Worm (Caenorhabditis elegans) whole organism, L1 larva: ENCODE measurements around the gene arrd-24.
A peak's percentile ranks its signal among the peaks of the same experiment; 100 is the strongest.

Experiments used
- C16A3.4 ChIP-seq: fragments of 150-350 bp; optimal IDR thresholded peaks from 2 replicates; lab custom pipeline; 2014; ENCODE audit warnings: missing biosample characterization, missing genetic modification characterization
- F16B12.6 ChIP-seq: fragments of 150-350 bp; optimal IDR thresholded peaks from 2 replicates; lab custom pipeline; 2014; ENCODE audit warnings: missing biosample characterization, missing genetic modification characterization
- aha-1 ChIP-seq: fragments of 150-350 bp; optimal IDR thresholded peaks from 2 replicates; lab custom pipeline; 2014; ENCODE audit warnings: missing biosample characterization, missing genetic modification characterization
- ama-1 ChIP-seq: fragments of 150-350 bp; optimal IDR thresholded peaks from 2 replicates; lab custom pipeline; 2014
- blmp-1 ChIP-seq: fragments of 150-350 bp; optimal IDR thresholded peaks from 2 replicates; lab custom pipeline; 2014; ENCODE audit warnings: missing biosample characterization, missing genetic modification characterization
- ceh-8 ChIP-seq: fragments of 200-800 bp; sonication (Bioruptor generic); optimal IDR thresholded peaks from 2 replicates; lab custom pipeline; 2018; ENCODE audit warnings: mild to moderate bottlenecking, missing genetic modification characterization, moderate library complexity, missing compliant biosample characterization
- ces-1 ChIP-seq: fragments of 150-350 bp; optimal IDR thresholded peaks from 2 replicates; lab custom pipeline; 2014; ENCODE audit warnings: missing biosample characterization, missing genetic modification reagents, missing genetic modification characterization
- efl-1 ChIP-seq, 4 experiments: fragments of 150-350 bp; optimal IDR thresholded peaks in 3 of 4; peaks in 1 of 4; 1 replicate in 1 of 4; 2 replicates in 3 of 4; lab custom pipeline; 2014; ENCODE audit warnings: missing biosample characterization in 2 of 4, missing genetic modification characterization in 2 of 4, missing genetic modification reagents in 2 of 4
- efl-3 ChIP-seq: fragments of 200-800 bp; sonication (Bioruptor generic); optimal IDR thresholded peaks from 2 replicates; lab custom pipeline; 2018; ENCODE audit warnings: mild to moderate bottlenecking, missing genetic modification characterization, missing compliant biosample characterization
- egl-13 ChIP-seq: sonication (generic microtip); optimal IDR thresholded peaks from 2 replicates; lab custom pipeline; 2016; ENCODE audit warnings: missing genotype, missing genetic modification reagents, missing genetic modification characterization, missing compliant biosample characterization
- egl-27 ChIP-seq, 2 experiments: fragments of 150-350 bp in 1 of 2; sonication (generic microtip); optimal IDR thresholded peaks; 3 replicates each; lab custom pipeline; 2017 to 2018; ENCODE audit warnings: missing biosample characterization in 2 of 2, missing genetic modification characterization in 2 of 2, missing genetic modification reagents in 2 of 2
- elt-3 ChIP-seq, 6 experiments: fragments of 150-350 bp in 1 of 6; sonication (generic microtip); optimal IDR thresholded peaks; 2 replicates each; lab custom pipeline; 2017 to 2018; ENCODE audit warnings: missing biosample characterization in 6 of 6, missing genetic modification characterization in 6 of 6, inconsistent platforms in 1 of 6
- fkh-4 ChIP-seq: sonication (generic microtip); optimal IDR thresholded peaks from 2 replicates; lab custom pipeline; 2016; ENCODE audit warnings: missing compliant biosample characterization, missing genetic modification characterization, borderline replicate concordance
- hpl-2 ChIP-seq: fragments of 150-350 bp; optimal IDR thresholded peaks from 2 replicates; lab custom pipeline; 2014; ENCODE audit warnings: missing biosample characterization, missing genetic modification reagents, missing genetic modification characterization
- irx-1 ChIP-seq: sonication (generic microtip); optimal IDR thresholded peaks from 2 replicates; lab custom pipeline; 2016; ENCODE audit warnings: missing genetic modification characterization, missing compliant biosample characterization
- lin-14 ChIP-seq: fragments of 200-800 bp; sonication (Bioruptor generic); optimal IDR thresholded peaks from 2 replicates; lab custom pipeline; 2018; ENCODE audit warnings: mild to moderate bottlenecking, missing genetic modification characterization, moderate library complexity, missing compliant biosample characterization
- lin-35 ChIP-seq, 2 experiments: fragments of 150-350 bp; optimal IDR thresholded peaks; 2 replicates each; lab custom pipeline; 2014; ENCODE audit warnings: missing biosample characterization in 2 of 2, missing genetic modification characterization in 2 of 2, missing genetic modification reagents in 2 of 2
- lin-39 ChIP-seq: fragments of 150-350 bp; optimal IDR thresholded peaks from 2 replicates; lab custom pipeline; 2014; ENCODE audit warnings: missing biosample characterization, missing genetic modification reagents, missing genetic modification characterization
- lsy-2 ChIP-seq, 2 experiments: fragments of 150-350 bp; optimal IDR thresholded peaks; 2 replicates each; lab custom pipeline; 2014; ENCODE audit warnings: missing biosample characterization in 2 of 2, missing genetic modification characterization in 2 of 2
- mdl-1 ChIP-seq, 2 experiments: fragments of 150-350 bp; optimal IDR thresholded peaks; 2 replicates each; lab custom pipeline; 2014 to 2017; ENCODE audit warnings: missing biosample characterization in 2 of 2, missing genetic modification characterization in 2 of 2, inconsistent platforms in 1 of 2
- mef-2 ChIP-seq: fragments of 150-350 bp; optimal IDR thresholded peaks from 2 replicates; lab custom pipeline; 2014; ENCODE audit warnings: missing biosample characterization, missing genetic modification characterization
- nhr-19 ChIP-seq: fragments of 200-800 bp; sonication (Bioruptor generic); conservative IDR thresholded peaks from 2 replicates; pipeline ENCODE4 v1.3.6; 2022; ENCODE audit warnings: missing genetic modification characterization, missing compliant biosample characterization
- nhr-20 ChIP-seq: sonication (generic microtip); optimal IDR thresholded peaks from 2 replicates; lab custom pipeline; 2016; ENCODE audit warnings: mild to moderate bottlenecking, missing genetic modification characterization, missing compliant biosample characterization
- nhr-237 ChIP-seq: fragments of 150-350 bp; optimal IDR thresholded peaks from 2 replicates; lab custom pipeline; 2014; ENCODE audit warnings: missing biosample characterization, missing genetic modification characterization
- nhr-28 ChIP-seq: fragments of 150-350 bp; optimal IDR thresholded peaks from 2 replicates; lab custom pipeline; 2014; ENCODE audit warnings: missing biosample characterization, missing genetic modification characterization
- nhr-71 ChIP-seq: sonication (generic microtip); optimal IDR thresholded peaks from 2 replicates; lab custom pipeline; 2016; ENCODE audit warnings: mild to moderate bottlenecking, missing genetic modification characterization, moderate library complexity, missing compliant biosample characterization
- nhr-76 ChIP-seq: sonication (generic microtip); optimal IDR thresholded peaks from 2 replicates; lab custom pipeline; 2017; ENCODE audit warnings: missing biosample characterization, missing genetic modification characterization
- nhr-85 ChIP-seq: sonication (generic microtip); peaks from one replicate; lab custom pipeline; 2016; ENCODE audit warnings: missing genetic modification characterization, inconsistent platforms, missing compliant biosample characterization
- nhr-90 ChIP-seq: sonication (generic microtip); optimal IDR thresholded peaks from 2 replicates; lab custom pipeline; 2016; ENCODE audit warnings: mild to moderate bottlenecking, missing genetic modification characterization, missing compliant biosample characterization; ENCODE audit not compliant: poor library complexity
- pax-3 ChIP-seq: fragments of 200-800 bp; sonication (Bioruptor generic); optimal IDR thresholded peaks from 2 replicates; lab custom pipeline; 2018; ENCODE audit warnings: mild to moderate bottlenecking, missing genetic modification characterization, moderate library complexity, missing compliant biosample characterization
- snpc-4 ChIP-seq: fragments of 150-350 bp; optimal IDR thresholded peaks from 2 replicates; lab custom pipeline; 2014; ENCODE audit warnings: missing biosample characterization, missing genetic modification characterization
- snu-23 ChIP-seq: sonication (generic microtip); optimal IDR thresholded peaks from 2 replicates; lab custom pipeline; 2016; ENCODE audit warnings: missing genetic modification characterization, missing compliant biosample characterization
- sptf-1 ChIP-seq: fragments of 150-350 bp; optimal IDR thresholded peaks from 2 replicates; lab custom pipeline; 2014; ENCODE audit warnings: missing biosample characterization, missing genetic modification characterization
- tlp-1 ChIP-seq: fragments of 150-350 bp; optimal IDR thresholded peaks from 2 replicates; lab custom pipeline; 2014; ENCODE audit warnings: missing biosample characterization, missing genetic modification characterization
- unc-62 ChIP-seq: fragments of 150-350 bp; optimal IDR thresholded peaks from 2 replicates; lab custom pipeline; 2014; ENCODE audit warnings: missing biosample characterization, missing genetic modification reagents, missing genetic modification characterization
- unc-86 ChIP-seq: sonication (generic microtip); optimal IDR thresholded peaks from 2 replicates; lab custom pipeline; 2016; ENCODE audit warnings: missing genetic modification characterization, missing compliant biosample characterization
- unc-98 ChIP-seq: fragments of 200-800 bp; sonication (Bioruptor generic); IDR thresholded peaks from 2 replicates; pipeline ENCODE4 v1.3.6; 2022; ENCODE audit warnings: missing genetic modification characterization, missing compliant biosample characterization

The arrd-24 gene

DNA sequence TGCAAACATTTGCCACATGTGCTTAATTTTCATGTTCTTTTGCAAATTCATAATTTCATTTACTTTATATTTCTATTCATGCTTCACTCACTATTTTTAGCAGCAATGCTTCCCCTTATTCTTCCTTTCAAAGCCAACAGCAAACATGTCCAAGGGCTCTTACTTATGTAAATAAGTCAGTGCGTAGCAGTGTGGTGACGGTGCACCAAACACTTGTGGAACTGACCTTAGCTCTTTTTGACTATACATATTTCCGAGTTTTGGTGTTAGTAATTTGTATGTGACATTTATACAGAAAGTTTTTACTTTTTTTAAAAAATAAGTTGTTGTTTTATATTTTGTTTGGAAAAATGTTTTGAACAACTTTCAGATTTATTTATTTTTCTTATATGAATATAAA is 35.2 kb downstream of the arrd-24 start:
- no peak for TF ChIP-seq ceh-8 (GFP tag; lab: Kevin White, UChicago)
- TF ChIP-seq lin-39 = no peak
- TF ChIP-seq hpl-2 (GFP tag; lab: Kevin White, UChicago) = no peak
- no peak for TF ChIP-seq egl-13 (tag; lab: Kevin White, UChicago)
- TF ChIP-seq lin-14 (GFP tag; lab: Kevin White, UChicago) = no peak
- no peak for TF ChIP-seq aha-1 (tag; lab: Kevin White, UChicago)
- TF ChIP-seq nhr-237 = no peak

DNA sequence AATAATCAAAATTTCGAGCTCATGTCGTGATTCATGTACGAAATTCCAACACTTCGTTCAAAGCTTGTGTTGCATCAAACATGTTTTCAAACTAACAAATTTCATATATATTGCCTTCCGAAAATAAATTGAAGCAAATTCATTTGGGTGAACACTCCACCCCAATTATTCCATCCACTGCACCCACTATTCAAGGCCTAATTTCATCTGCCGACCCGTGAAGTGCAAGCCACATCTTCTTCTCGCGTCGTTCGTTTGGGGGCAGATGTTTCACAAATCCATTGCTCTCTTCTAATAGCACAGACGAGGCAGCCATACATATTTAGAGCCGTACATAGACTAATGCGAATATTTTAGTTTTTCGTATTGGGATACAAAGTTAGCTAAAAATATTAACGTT is 36.1 kb downstream of the arrd-24 start:
- TF ChIP-seq egl-13 (tag; lab: Kevin White, UChicago) (no peak), fkh-4 (tag; lab: Kevin White, UChicago) (no peak), efl-1 (optimal IDR thresholded peaks at IDR 0.05; lab: Kevin White, UChicago) (no peak), efl-1 (GFP tag; optimal IDR thresholded peaks at IDR 0.05 in 1 of 2; lab: Kevin White, UChicago) (peak in 1 of 2 experiments; percentile 78), nhr-237 (no peak)

DNA sequence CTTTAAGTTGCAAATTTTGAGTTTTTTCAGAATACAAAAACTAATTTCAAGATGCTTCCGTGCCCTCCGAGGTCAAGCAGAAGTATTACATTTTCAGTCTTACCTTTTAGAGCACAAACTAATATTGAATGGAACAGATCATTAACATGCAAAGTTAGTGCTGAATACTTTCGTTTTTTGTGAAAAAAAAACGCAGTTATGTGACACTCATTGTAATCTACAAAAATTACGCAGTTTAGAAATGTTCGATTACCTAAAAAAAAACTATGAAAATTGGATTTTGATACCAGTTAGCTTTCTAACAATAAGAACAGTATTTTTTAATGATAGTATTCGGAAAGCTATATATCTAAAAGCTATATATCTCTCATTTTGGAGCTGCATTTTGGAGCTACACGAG is 38.5 kb downstream of the arrd-24 start:
- no peak for TF ChIP-seq efl-3
- TF ChIP-seq F16B12.6 (tag; lab: Kevin White, UChicago) = no peak
- TF ChIP-seq C16A3.4 = no peak
- no peak for TF ChIP-seq lsy-2 (tag; optimal IDR thresholded peaks at IDR 0.05; lab: Kevin White, UChicago)
- no peak for TF ChIP-seq unc-86 (tag; lab: Kevin White, UChicago)
- TF ChIP-seq pax-3 (tag; lab: Kevin White, UChicago) = no peak
- TF ChIP-seq elt-3 (tag; optimal IDR thresholded peaks at IDR 0.05; lab: Kevin White, UChicago) = no peak
- TF ChIP-seq nhr-28 (tag; lab: Kevin White, UChicago) = no peak
- TF ChIP-seq nhr-71 = no peak

DNA sequence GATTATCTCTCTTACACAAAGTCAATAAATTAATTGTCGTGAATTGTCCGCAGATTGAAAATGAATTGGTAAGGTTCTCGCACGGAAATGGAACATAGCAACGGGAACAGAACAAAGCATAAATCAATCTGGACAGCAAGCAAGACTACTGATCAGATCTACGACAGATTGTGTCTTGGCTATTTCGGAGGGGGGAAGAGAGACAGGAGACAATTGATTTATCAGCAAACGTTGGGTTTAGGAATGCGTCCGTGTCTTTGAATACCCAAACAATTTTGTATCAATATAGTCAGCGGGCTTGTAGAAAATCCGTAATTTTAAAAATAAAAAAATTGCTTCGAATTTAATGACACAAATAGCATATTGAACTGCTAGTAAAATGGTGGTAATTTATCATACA is 39.0 kb downstream of the arrd-24 start:
- TF ChIP-seq sptf-1 (tag; lab: Kevin White, UChicago) = no peak
- peak; percentile 10 for TF ChIP-seq irx-1 (tag; lab: Kevin White, UChicago)
- TF ChIP-seq lin-35 (GFP tag; optimal IDR thresholded peaks at IDR 0.05; lab: Kevin White, UChicago) = peak in 1 of 2 experiments; percentile 29
- TF ChIP-seq lsy-2 (tag; optimal IDR thresholded peaks at IDR 0.05; lab: Kevin White, UChicago) = peak in 1 of 2 experiments; percentile 28
- peak; percentile 58 for TF ChIP-seq nhr-90 (tag; lab: Kevin White, UChicago)
- no peak for TF ChIP-seq nhr-76 (tag; lab: Kevin White, UChicago)
- TF ChIP-seq mdl-1 (tag; optimal IDR thresholded peaks at IDR 0.05; lab: Kevin White, UChicago) = peak in 1 of 2 experiments; percentile 24
- peak; percentile 26 for TF ChIP-seq lin-14 (GFP tag; lab: Kevin White, UChicago)
- TF ChIP-seq nhr-85 (tag; lab: Kevin White, UChicago) = peak; percentile 83
- TF ChIP-seq nhr-71 = peak; percentile 16
- TF ChIP-seq tlp-1 = no peak
- TF ChIP-seq elt-3 (tag; optimal IDR thresholded peaks at IDR 0.05; lab: Kevin White, UChicago) = peak in 3 of 6 experiments; percentile 47 to 83 (median 65)
- peak; percentile 51 for TF ChIP-seq blmp-1 (tag; lab: Kevin White, UChicago)
- TF ChIP-seq snu-23 (GFP tag; lab: Kevin White, UChicago) = peak; percentile 3

DNA sequence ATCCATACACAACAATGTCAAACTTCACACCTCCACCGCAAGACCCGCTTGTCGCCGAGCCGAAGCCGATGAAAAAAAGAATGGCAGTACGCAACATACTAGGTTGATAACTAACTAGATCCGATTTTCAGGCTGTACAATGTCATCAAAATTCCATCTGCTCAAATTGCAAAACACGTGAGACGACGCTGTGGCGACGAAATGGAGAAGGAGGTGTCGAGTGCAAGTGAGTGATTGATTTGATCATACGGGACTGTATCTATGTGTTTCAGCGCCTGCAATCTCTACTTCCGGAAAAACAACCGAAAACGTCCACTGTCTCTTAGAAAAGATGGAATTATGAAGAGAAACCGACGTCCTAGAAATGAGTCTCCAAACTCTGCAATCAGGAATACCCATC is 40.0 kb downstream of the arrd-24 start:
- TF ChIP-seq nhr-71 = peak; percentile 21
- TF ChIP-seq ces-1 (GFP tag; lab: Kevin White, UChicago) = no peak
- no peak for TF ChIP-seq snpc-4 (tag; lab: Kevin White, UChicago)
- TF ChIP-seq egl-27 (tag; optimal IDR thresholded peaks at IDR 0.05; lab: Kevin White, UChicago) = no peak
- TF ChIP-seq unc-98 = no peak
- TF ChIP-seq nhr-90 (tag; lab: Kevin White, UChicago) = peak; percentile 13
- no peak for TF ChIP-seq efl-1 (optimal IDR thresholded peaks at IDR 0.05; lab: Kevin White, UChicago)
- TF ChIP-seq efl-1 (GFP tag; optimal IDR thresholded peaks at IDR 0.05 in 1 of 2; lab: Kevin White, UChicago) = peak in 1 of 2 experiments; percentile 42
- no peak for TF ChIP-seq unc-62
- no peak for TF ChIP-seq lsy-2 (tag; optimal IDR thresholded peaks at IDR 0.05; lab: Kevin White, UChicago)
- TF ChIP-seq C16A3.4 = no peak
- no peak for TF ChIP-seq nhr-237
- peak; percentile 20 for TF ChIP-seq lin-14 (GFP tag; lab: Kevin White, UChicago)
- peak; percentile 24 for TF ChIP-seq nhr-20 (tag; lab: Kevin White, UChicago)
- no peak for TF ChIP-seq mef-2 (tag; lab: Kevin White, UChicago)
- TF ChIP-seq fkh-4 (tag; lab: Kevin White, UChicago) = no peak
- no peak for TF ChIP-seq ceh-8 (GFP tag; lab: Kevin White, UChicago)
- peak; percentile 10 for TF ChIP-seq snu-23 (GFP tag; lab: Kevin White, UChicago)
- TF ChIP-seq tlp-1 = no peak
- TF ChIP-seq nhr-85 (tag; lab: Kevin White, UChicago) = peak; percentile 81
- peak in 2 of 6 experiments; percentile 35 to 40 for TF ChIP-seq elt-3 (tag; optimal IDR thresholded peaks at IDR 0.05; lab: Kevin White, UChicago)
- TF ChIP-seq ama-1 = no peak
- no peak for TF ChIP-seq nhr-19 (GFP tag; lab: Robert Waterston, UW)
- no peak for TF ChIP-seq blmp-1 (tag; lab: Kevin White, UChicago)
- no peak for TF ChIP-seq nhr-28 (tag; lab: Kevin White, UChicago)
- no peak for TF ChIP-seq sptf-1 (tag; lab: Kevin White, UChicago)
- TF ChIP-seq unc-86 (tag; lab: Kevin White, UChicago) = no peak
- peak in 1 of 2 experiments; percentile 38 for TF ChIP-seq lin-35 (GFP tag; optimal IDR thresholded peaks at IDR 0.05; lab: Kevin White, UChicago)
